Worm (Caenorhabditis elegans) whole organism, late embryonic: ENCODE data around the gene ccd-5.

Source experiments
- F13H6.1 ChIP-seq: sonication (generic microtip); optimal IDR thresholded peaks from 2 replicates; lab custom pipeline; 2016; ENCODE audit warnings: missing genetic modification characterization, missing compliant biosample characterization
- ama-1 ChIP-seq: fragments of 150-350 bp; optimal IDR thresholded peaks from 2 replicates; lab custom pipeline; 2014
- ceh-2 ChIP-seq: sonication (generic microtip); optimal IDR thresholded peaks from 2 replicates; lab custom pipeline; 2016; ENCODE audit warnings: missing genotype, missing genetic modification characterization, missing compliant biosample characterization
- ceh-31 ChIP-seq: sonication (generic microtip); optimal IDR thresholded peaks from 2 replicates; lab custom pipeline; 2016; ENCODE audit warnings: missing genetic modification characterization, missing compliant biosample characterization
- fkh-10 ChIP-seq: fragments of 150-350 bp; optimal IDR thresholded peaks from 2 replicates; lab custom pipeline; 2014; ENCODE audit warnings: missing biosample characterization, missing genetic modification reagents, missing genetic modification characterization
- pat-9 ChIP-seq: fragments of 200-800 bp; sonication (Bioruptor generic); optimal IDR thresholded peaks from 2 replicates; lab custom pipeline; 2018; ENCODE audit warnings: mild to moderate bottlenecking, missing genetic modification characterization, moderate library complexity, missing compliant biosample characterization
- pha-2 ChIP-seq: sonication (generic microtip); optimal IDR thresholded peaks from 2 replicates; lab custom pipeline; 2017; ENCODE audit warnings: mild to moderate bottlenecking, missing genetic modification characterization, missing compliant biosample characterization
- pha-4 ChIP-seq: fragments of 150-350 bp; optimal IDR thresholded peaks from 2 replicates; lab custom pipeline; 2018; ENCODE audit warnings: missing biosample characterization, missing genetic modification reagents, missing genetic modification characterization
- rnt-1 ChIP-seq: sonication (generic microtip); optimal IDR thresholded peaks from 2 replicates; lab custom pipeline; 2016; ENCODE audit warnings: missing genetic modification characterization, missing compliant biosample characterization
- sox-4 ChIP-seq: sonication (generic microtip); optimal IDR thresholded peaks from 2 replicates; lab custom pipeline; 2017; ENCODE audit warnings: mild to moderate bottlenecking, missing genetic modification characterization, inconsistent platforms, missing compliant biosample characterization
- ztf-16 ChIP-seq: sonication (generic microtip); optimal IDR thresholded peaks from 2 replicates; lab custom pipeline; 2017; ENCODE audit warnings: missing genetic modification characterization, missing compliant biosample characterization

DNA sequence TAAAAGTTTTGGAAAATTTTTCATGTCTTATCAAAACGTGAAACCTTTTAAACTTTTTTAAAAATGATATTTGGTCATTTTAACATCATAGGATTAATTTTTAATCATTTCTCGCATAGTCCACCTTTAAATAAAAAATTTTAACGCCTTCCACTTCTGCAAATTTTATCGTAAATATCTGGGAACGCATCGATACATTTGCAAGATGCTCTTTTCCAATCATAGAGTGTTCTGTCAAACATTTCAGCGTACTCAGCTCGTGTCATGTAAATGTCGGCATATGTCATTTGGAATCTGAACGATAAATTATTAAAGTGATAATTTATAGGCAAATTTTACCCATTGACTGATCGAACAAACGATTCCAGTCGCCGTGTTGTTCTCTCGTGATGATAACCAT is 12.5 kb downstream of the ccd-5 start, which contains the start of gene F52H2.5:
- TF ChIP-seq ceh-2 (no peak), pha-4 (no peak), ceh-31 (tag; lab: Kevin White, UChicago) (no peak), F13H6.1 (no peak), pat-9 (tag; lab: Kevin White, UChicago) (no peak), rnt-1 (tag; lab: Kevin White, UChicago) (no peak), ztf-16 (no peak), pha-2 (no peak), sox-4 (no peak), fkh-10 (GFP tag; lab: Kevin White, UChicago) (no peak), ama-1 (lab: Kevin White, UChicago) (no peak)
